Fruit fly (Drosophila melanogaster): ENCODE data around the gene CG10602.

CG10602 gene

dm6 chr2L:18858661-18859532 lies at the start of gene CG10602, which contains the start of gene mRpL13:
CG10602 (minus strand) TSS chr2L:18859248.
mRpL13 (minus strand) TSS chr2L:18859248.
- peak; percentile 58 to 80 for TF ChIP-seq CTCF (optimal IDR thresholded peaks at IDR 0.05)
- TF ChIP-seq CG8478 (optimal IDR thresholded peaks at IDR 0.05), result no peak

dm6 chr2L:18907491-18907890 lies 48.4 kb upstream of the CG10602 start:
- no peak for TF ChIP-seq CTCF (optimal IDR thresholded peaks at IDR 0.05)
- TF ChIP-seq CG8478 (optimal IDR thresholded peaks at IDR 0.05), result no peak

dm6 chr2L:18906615-18907014 lies 47.6 kb upstream of the CG10602 start:
- no peak for TF ChIP-seq CTCF (optimal IDR thresholded peaks at IDR 0.05)
- no peak for TF ChIP-seq CG8478 (optimal IDR thresholded peaks at IDR 0.05)

dm6 chr2L:18900976-18901375 lies 41.9 kb upstream of the CG10602 start:
- TF ChIP-seq CTCF (optimal IDR thresholded peaks at IDR 0.05) (no peak), CG8478 (optimal IDR thresholded peaks at IDR 0.05) (no peak)

dm6 chr2L:18899862-18900261 lies 40.8 kb upstream of the CG10602 start:
- TF ChIP-seq CTCF (optimal IDR thresholded peaks at IDR 0.05), result no peak
- no peak for TF ChIP-seq CG8478 (optimal IDR thresholded peaks at IDR 0.05)

- TF ChIP-seq CTCF (optimal IDR thresholded peaks at IDR 0.05), result no peak
These were observed 40.2 kb upstream of the CG10602 start for dm6 chr2L:18899254-18899653.

dm6 chr2L:18897992-18898391 lies 38.9 kb upstream of the CG10602 start:
- no peak for TF ChIP-seq CG8478 (optimal IDR thresholded peaks at IDR 0.05)
- no peak for TF ChIP-seq CTCF (optimal IDR thresholded peaks at IDR 0.05)

dm6 chr2L:18896818-18897578 lies 38.0 kb upstream of the CG10602 start:
- TF ChIP-seq CG8478 (optimal IDR thresholded peaks at IDR 0.05), result no peak
- TF ChIP-seq CTCF (optimal IDR thresholded peaks at IDR 0.05), result no peak

dm6 chr2L:18896371-18896770 lies 37.3 kb upstream of the CG10602 start:
- TF ChIP-seq CTCF (optimal IDR thresholded peaks at IDR 0.05) (no peak), CG8478 (optimal IDR thresholded peaks at IDR 0.05) (no peak)

- TF ChIP-seq CG8478 (optimal IDR thresholded peaks at IDR 0.05) (no peak), CTCF (optimal IDR thresholded peaks at IDR 0.05) (no peak)
These were observed 36.1 kb upstream of the CG10602 start for dm6 chr2L:18894998-18895732.

dm6 chr2L:18890087-18890486 lies 31.0 kb upstream of the CG10602 start:
- TF ChIP-seq CTCF (optimal IDR thresholded peaks at IDR 0.05) (no peak), CG8478 (optimal IDR thresholded peaks at IDR 0.05) (no peak)

- TF ChIP-seq CG8478 (optimal IDR thresholded peaks at IDR 0.05), result no peak
- no peak for TF ChIP-seq CTCF (optimal IDR thresholded peaks at IDR 0.05)
These were observed 30.3 kb upstream of the CG10602 start for dm6 chr2L:18889311-18889710.

- TF ChIP-seq CG8478 (optimal IDR thresholded peaks at IDR 0.05) (no peak), CTCF (optimal IDR thresholded peaks at IDR 0.05) (no peak)
These were observed 27.9 kb upstream of the CG10602 start for dm6 chr2L:18886904-18887303.

- TF ChIP-seq CG8478 (optimal IDR thresholded peaks at IDR 0.05), result no peak
- no peak for TF ChIP-seq CTCF (optimal IDR thresholded peaks at IDR 0.05)
These were observed 25.7 kb upstream of the CG10602 start for dm6 chr2L:18884783-18885182.

- TF ChIP-seq CG8478 (optimal IDR thresholded peaks at IDR 0.05) (no peak), CTCF (optimal IDR thresholded peaks at IDR 0.05) (no peak)
These were observed 23.7 kb upstream of the CG10602 start for dm6 chr2L:18882734-18883133.
